Worm (Caenorhabditis elegans): ENCODE results near the gene srh-105.

- TF ChIP-seq unc-39 (tag; optimal IDR thresholded peaks at IDR 0.05) (no peak), mbf-1 (tag; optimal IDR thresholded peaks at IDR 0.05) (no peak), nhr-12 (tag; optimal IDR thresholded peaks at IDR 0.05) (no peak), ZK546.5 (tag; optimal IDR thresholded peaks at IDR 0.05) (no peak), lsy-2 (tag; optimal IDR thresholded peaks at IDR 0.05) (no peak), mdl-1 (tag; optimal IDR thresholded peaks at IDR 0.05) (no peak), nhr-6 (tag; optimal IDR thresholded peaks at IDR 0.05) (no peak), elt-3 (tag; optimal IDR thresholded peaks at IDR 0.05) (no peak), alr-1 (tag; optimal IDR thresholded peaks at IDR 0.05) (no peak), unc-55 (GFP tag; optimal IDR thresholded peaks at IDR 0.05) (no peak), lin-11 (tag; optimal IDR thresholded peaks at IDR 0.05) (no peak)
Observed at ce11 chrII:522302-522701, 13.2 kb upstream of the srh-105 start, which contains the start of gene slc-36.2.
